Fruit fly (Drosophila melanogaster) whole organism, adult: Measurements from ENCODE around the gene CG12560.

Experiments used
- CG11617 ChIP-seq: fragments of 200-800 bp; sonication (Bioruptor generic); optimal IDR thresholded peaks from 2 replicates; lab custom pipeline; 2017; ENCODE audit warnings: mild to moderate bottlenecking, missing biosample characterization, missing genetic modification reagents, missing genetic modification characterization
- CG12768 ChIP-seq: fragments of 200-800 bp; sonication (Bioruptor generic); optimal IDR thresholded peaks from 2 replicates; lab custom pipeline; 2017; ENCODE audit warnings: missing biosample characterization, missing genetic modification characterization, mild to moderate bottlenecking, moderate library complexity, missing genetic modification reagents
- CG14711 ChIP-seq: fragments of 200-800 bp; sonication (Bioruptor generic); optimal IDR thresholded peaks from 2 replicates; lab custom pipeline; 2018; ENCODE audit warnings: missing biosample characterization, mild to moderate bottlenecking, missing genetic modification characterization, moderate library complexity
- CG1620 ChIP-seq: fragments of 200-800 bp; sonication (Bioruptor generic); optimal IDR thresholded peaks from 2 replicates; lab custom pipeline; 2016; ENCODE audit warnings: missing biosample characterization, missing genetic modification characterization
- CG33017 ChIP-seq: fragments of 200-800 bp; sonication (Bioruptor generic); optimal IDR thresholded peaks from 2 replicates; lab custom pipeline; 2018; ENCODE audit warnings: missing biosample characterization, mild to moderate bottlenecking, missing genetic modification characterization, moderate library complexity
- CG5204 ChIP-seq: fragments of 200-800 bp; sonication (Bioruptor generic); optimal IDR thresholded peaks from 2 replicates; lab custom pipeline; 2016; ENCODE audit warnings: missing biosample characterization, missing genetic modification characterization
- CG7045 ChIP-seq: fragments of 200-800 bp; sonication (Bioruptor generic); optimal IDR thresholded peaks from 2 replicates; lab custom pipeline; 2017; ENCODE audit warnings: missing biosample characterization, mild to moderate bottlenecking, missing genetic modification characterization
- CG7101 ChIP-seq: fragments of 200-800 bp; sonication (Bioruptor generic); optimal IDR thresholded peaks from 2 replicates; lab custom pipeline; 2018; ENCODE audit warnings: missing biosample characterization, mild to moderate bottlenecking, missing genetic modification characterization, moderate library complexity
- Clk ChIP-seq: fragments of 200-800 bp; sonication (Bioruptor generic); optimal IDR thresholded peaks from 2 replicates; lab custom pipeline; 2017; ENCODE audit warnings: missing biosample characterization, missing genetic modification characterization
- Crg-1 ChIP-seq: fragments of 200-800 bp; sonication (Bioruptor generic); optimal IDR thresholded peaks from 2 replicates; lab custom pipeline; 2016; ENCODE audit warnings: missing biosample characterization, missing genetic modification characterization
- Hr96 ChIP-seq: fragments of 200-800 bp; sonication (Bioruptor generic); optimal IDR thresholded peaks from 2 replicates; lab custom pipeline; 2016; ENCODE audit warnings: missing biosample characterization, missing genetic modification characterization
- Mnt ChIP-seq: fragments of 200-800 bp; sonication (Bioruptor generic); optimal IDR thresholded peaks from 2 replicates; lab custom pipeline; 2016; ENCODE audit warnings: missing biosample characterization, mild to moderate bottlenecking, missing genetic modification characterization
- bab1 ChIP-seq: fragments of 200-800 bp; sonication (Bioruptor generic); optimal IDR thresholded peaks from 3 replicates; lab custom pipeline; 2019; ENCODE audit warnings: missing biosample characterization, mild to moderate bottlenecking, missing genetic modification characterization, moderate library complexity
- cic ChIP-seq: fragments of 200-800 bp; sonication (Bioruptor generic); optimal IDR thresholded peaks from 2 replicates; lab custom pipeline; 2017; ENCODE audit warnings: missing biosample characterization, mild to moderate bottlenecking, missing genetic modification characterization, moderate library complexity
- cnc ChIP-seq, 2 experiments: fragments of >200 bp; optimal IDR thresholded peaks; 2 replicates each; lab custom pipeline; 2017
- kay ChIP-seq: fragments of 200-800 bp; sonication (Bioruptor generic); peaks from one replicate; lab custom pipeline; 2016; ENCODE audit warnings: missing biosample characterization, missing genetic modification characterization, borderline replicate concordance
- ovo ChIP-seq: fragments of 200-800 bp; sonication (Bioruptor generic); optimal IDR thresholded peaks from 2 replicates; lab custom pipeline; 2016; ENCODE audit warnings: missing biosample characterization, missing genetic modification characterization
- pad ChIP-seq: fragments of 200-800 bp; sonication (Bioruptor generic); optimal IDR thresholded peaks from 3 replicates; lab custom pipeline; 2017; ENCODE audit warnings: missing biosample characterization, missing genetic modification characterization, mild to moderate bottlenecking, moderate library complexity, missing genetic modification reagents
- tj ChIP-seq: fragments of 200-800 bp; sonication (Bioruptor generic); optimal IDR thresholded peaks from 3 replicates; lab custom pipeline; 2017; ENCODE audit warnings: missing biosample characterization, mild to moderate bottlenecking, missing genetic modification characterization, moderate library complexity
- toe ChIP-seq: fragments of 200-800 bp; sonication (Bioruptor generic); optimal IDR thresholded peaks from 2 replicates; lab custom pipeline; 2016; ENCODE audit warnings: missing biosample characterization, missing genetic modification characterization

CG12560 gene

dm6 chr2L:8009283-8010211, at the start of gene CG12560:
Gene CG12560 (minus strand): TSS chr2L:8009477.
- TF ChIP-seq CG7045 (GFP tag; lab: Kevin White, UChicago) (no peak), bab1 (GFP tag; lab: Kevin White, UChicago) (peak; percentile 21), CG12768 (GFP tag; lab: Kevin White, UChicago) (peak; percentile 28), tj (GFP tag; lab: Kevin White, UChicago) (peak; percentile 32), cic (GFP tag; lab: Kevin White, UChicago) (peak; percentile 32), CG11617 (GFP tag; lab: Kevin White, UChicago) (peak; percentile 20), CG33017 (tag; lab: Kevin White, UChicago) (peak; percentile 36), kay (GFP tag; lab: Kevin White, UChicago) (no peak), Clk (no peak), ovo (GFP tag; lab: Kevin White, UChicago) (no peak), CG1620 (GFP tag; lab: Kevin White, UChicago) (no peak), Crg-1 (no peak), Hr96 (no peak), CG14711 (no peak), pad (GFP tag; lab: Kevin White, UChicago) (no peak), CG5204 (GFP tag; lab: Kevin White, UChicago) (no peak), Mnt (GFP tag; lab: Kevin White, UChicago) (peak; percentile 91), toe (GFP tag; lab: Kevin White, UChicago) (no peak), cnc (optimal IDR thresholded peaks at IDR 0.05; lab: Kevin White, UChicago) (no peak), CG7101 (tag; lab: Kevin White, UChicago) (peak; percentile 22)

dm6 chr2L:8043282-8043668, 34.0 kb upstream of the CG12560 start, which contains the start of gene Megf8:
Gene Megf8 (plus strand): TSS chr2L:8043471.
- TF ChIP-seq cic (GFP tag; lab: Kevin White, UChicago) (no peak), toe (GFP tag; lab: Kevin White, UChicago) (no peak), bab1 (GFP tag; lab: Kevin White, UChicago) (no peak), pad (GFP tag; lab: Kevin White, UChicago) (no peak), Hr96 (no peak), Mnt (GFP tag; lab: Kevin White, UChicago) (no peak), CG5204 (GFP tag; lab: Kevin White, UChicago) (no peak), CG14711 (no peak), kay (GFP tag; lab: Kevin White, UChicago) (no peak), CG11617 (GFP tag; lab: Kevin White, UChicago) (no peak), cnc (optimal IDR thresholded peaks at IDR 0.05; lab: Kevin White, UChicago) (no peak), tj (GFP tag; lab: Kevin White, UChicago) (no peak), CG7101 (tag; lab: Kevin White, UChicago) (no peak), Crg-1 (no peak), CG7045 (GFP tag; lab: Kevin White, UChicago) (no peak), CG33017 (tag; lab: Kevin White, UChicago) (no peak), CG1620 (GFP tag; lab: Kevin White, UChicago) (no peak)

dm6 chr2L:8042645-8043281, 33.5 kb upstream of the CG12560 start, which contains the start of gene RpL36A:
Gene RpL36A (minus strand): TSS chr2L:8042909.
- TF ChIP-seq CG12768 (GFP tag; lab: Kevin White, UChicago): no peak
- peak; percentile 70 for TF ChIP-seq CG1620 (GFP tag; lab: Kevin White, UChicago)
- no peak for TF ChIP-seq CG7045 (GFP tag; lab: Kevin White, UChicago)
- peak; percentile 65 for TF ChIP-seq CG11617 (GFP tag; lab: Kevin White, UChicago)
- TF ChIP-seq tj (GFP tag; lab: Kevin White, UChicago): peak; percentile 1
- peak; percentile 41 for TF ChIP-seq ovo (GFP tag; lab: Kevin White, UChicago)
- TF ChIP-seq CG14711: peak; percentile 40
- TF ChIP-seq Mnt (GFP tag; lab: Kevin White, UChicago): peak; percentile 7
- TF ChIP-seq pad (GFP tag; lab: Kevin White, UChicago): no peak
- TF ChIP-seq cnc (optimal IDR thresholded peaks at IDR 0.05; lab: Kevin White, UChicago): no peak
- TF ChIP-seq toe (GFP tag; lab: Kevin White, UChicago): no peak
- TF ChIP-seq Crg-1: peak; percentile 35
- TF ChIP-seq bab1 (GFP tag; lab: Kevin White, UChicago): peak; percentile 71
- no peak for TF ChIP-seq cic (GFP tag; lab: Kevin White, UChicago)
- TF ChIP-seq CG5204 (GFP tag; lab: Kevin White, UChicago): no peak
- TF ChIP-seq CG33017 (tag; lab: Kevin White, UChicago): peak; percentile 40
- TF ChIP-seq Hr96: no peak
- no peak for TF ChIP-seq kay (GFP tag; lab: Kevin White, UChicago)
- TF ChIP-seq Clk: no peak
- TF ChIP-seq CG7101 (tag; lab: Kevin White, UChicago): peak; percentile 75

- TF ChIP-seq CG5204 (GFP tag; lab: Kevin White, UChicago) (no peak), CG14711 (peak; percentile 98), bab1 (GFP tag; lab: Kevin White, UChicago) (peak; percentile 33)
These were observed 31.6 kb upstream of the CG12560 start, which contains the start of gene CCDC53 for dm6 chr2L:8040872-8041271. Gene CCDC53 (plus strand): TSS chr2L:8041106.

dm6 chr2L:8039688-8040087, 30.4 kb upstream of the CG12560 start, which contains the start of gene CG7367:
Gene CG7367 (minus strand): TSS chr2L:8039788.
- TF ChIP-seq CG11617 (GFP tag; lab: Kevin White, UChicago) (no peak), CG5204 (GFP tag; lab: Kevin White, UChicago) (no peak), cnc (optimal IDR thresholded peaks at IDR 0.05; lab: Kevin White, UChicago) (no peak), pad (GFP tag; lab: Kevin White, UChicago) (no peak), Mnt (GFP tag; lab: Kevin White, UChicago) (no peak), CG7101 (tag; lab: Kevin White, UChicago) (no peak), CG14711 (no peak), CG12768 (GFP tag; lab: Kevin White, UChicago) (no peak), cic (GFP tag; lab: Kevin White, UChicago) (no peak), CG33017 (tag; lab: Kevin White, UChicago) (no peak)
